Fruit fly (Drosophila melanogaster): ENCODE results near the gene ro.

Gene ro

dm6 chr3R:26915463-26915925, 34.5 kb upstream of the ro start, which contains the start of gene CG46339 (continued):
- TF ChIP-seq gfzf (GFP tag; optimal IDR thresholded peaks at IDR 0.05) (no peak), Hr3 (GFP tag; optimal IDR thresholded peaks at IDR 0.05) (no peak), slp2 (GFP tag; optimal IDR thresholded peaks at IDR 0.05) (no peak), CG9797 (GFP tag; optimal IDR thresholded peaks at IDR 0.05) (no peak), otp (GFP tag; IDR thresholded peaks at IDR 0.05) (peak; percentile 21; the same call in 1 of the 3 replicates), CG3726 (GFP tag; IDR thresholded peaks at IDR 0.05) (no peak), CG4424 (GFP tag; optimal IDR thresholded peaks at IDR 0.05) (peak; percentile 45), CG10267 (tag; optimal IDR thresholded peaks at IDR 0.05) (peak; percentile 65), psq (GFP tag; optimal IDR thresholded peaks at IDR 0.05) (no peak), CG1024 (GFP tag; IDR thresholded peaks at IDR 0.05) (no peak), CG17568 (GFP tag; optimal IDR thresholded peaks at IDR 0.05) (peak; percentile 68), CG12155 (GFP tag; optimal IDR thresholded peaks at IDR 0.05) (no peak), emc (GFP tag; optimal IDR thresholded peaks at IDR 0.05) (no peak), seq (GFP tag; IDR thresholded peaks at IDR 0.05) (peak; percentile 32; the same call in 1 of the 2 replicates), nau (GFP tag; optimal IDR thresholded peaks at IDR 0.05) (peak; percentile 66), nerfin-1 (tag; optimal IDR thresholded peaks at IDR 0.05) (no peak), CG34422 (GFP tag; IDR thresholded peaks at IDR 0.05) (peak; percentile 66; the same call in 1 of the 3 replicates), CG2129 (GFP tag; IDR thresholded peaks at IDR 0.05; ENCODE audit: partially characterized antibody) (no peak), btn (GFP tag; optimal IDR thresholded peaks at IDR 0.05) (no peak), slou (GFP tag; optimal IDR thresholded peaks at IDR 0.05) (no peak), CG14667 (GFP tag; IDR thresholded peaks at IDR 0.05) (no peak), CG12744 (GFP tag; optimal IDR thresholded peaks at IDR 0.05) (no peak), CG4282 (GFP tag; optimal IDR thresholded peaks at IDR 0.05) (peak; percentile 53), CG14050 (GFP tag; IDR thresholded peaks at IDR 0.05) (peak; percentile 52; the same call in 2 of the 3 replicates), zfh1 (GFP tag; IDR thresholded peaks at IDR 0.05) (no peak), danr (GFP tag; IDR thresholded peaks at IDR 0.05) (no peak), C15 (GFP tag; IDR thresholded peaks at IDR 0.05) (no peak), cad (GFP tag; optimal IDR thresholded peaks at IDR 0.05) (no peak), CG17359 (tag; optimal IDR thresholded peaks at IDR 0.05) (peak; percentile 64), CG4730 (GFP tag; IDR thresholded peaks at IDR 0.05) (no peak), CG10979 (tag; optimal IDR thresholded peaks at IDR 0.05) (peak; percentile 70), yki (optimal IDR thresholded peaks at IDR 0.05) (no peak), Oli (tag; optimal IDR thresholded peaks at IDR 0.05) (no peak), Blimp-1 (GFP tag; optimal IDR thresholded peaks at IDR 0.05) (peak; percentile 61), ind (GFP tag; optimal IDR thresholded peaks at IDR 0.05) (peak; percentile 50), sd (tag; optimal IDR thresholded peaks at IDR 0.05) (peak; percentile 52), her (GFP tag; optimal IDR thresholded peaks at IDR 0.05) (peak; percentile 76), peb (GFP tag; IDR thresholded peaks at IDR 0.05) (no peak), Sry-β (GFP tag; optimal IDR thresholded peaks at IDR 0.05) (no peak), B-H2 (GFP tag; optimal IDR thresholded peaks at IDR 0.05) (peak; percentile 90), CG3163 (GFP tag; optimal IDR thresholded peaks at IDR 0.05) (no peak), bowl (GFP tag; IDR thresholded peaks at IDR 0.05) (0 out of 2 replicates have a peak, but pooled peaks have one; percentile 13), ase (GFP tag; IDR thresholded peaks at IDR 0.05) (no peak), CG2889 (GFP tag; IDR thresholded peaks at IDR 0.05) (no peak), CG9932 (GFP tag; IDR thresholded peaks at IDR 0.05) (peak; percentile 55; the same call in 1 of the 2 replicates), lilli (GFP tag; optimal IDR thresholded peaks at IDR 0.05) (peak; percentile 47), fru (optimal IDR thresholded peaks at IDR 0.05) (no peak), zen (tag; optimal IDR thresholded peaks at IDR 0.05) (peak; percentile 18), CG7839 (tag; optimal IDR thresholded peaks at IDR 0.05) (peak; percentile 18), odd (GFP tag; optimal IDR thresholded peaks at IDR 0.05) (peak; percentile 81), Pdp1 (GFP tag; optimal IDR thresholded peaks at IDR 0.05) (peak in 1 of 2 experiments; percentile 56), CG31388 (GFP tag; optimal IDR thresholded peaks at IDR 0.05) (no peak)

Measured in whole organism, embryonic.